Worm (Caenorhabditis elegans): ENCODE results near the gene nhr-222.

The nhr-222 gene

DNA sequence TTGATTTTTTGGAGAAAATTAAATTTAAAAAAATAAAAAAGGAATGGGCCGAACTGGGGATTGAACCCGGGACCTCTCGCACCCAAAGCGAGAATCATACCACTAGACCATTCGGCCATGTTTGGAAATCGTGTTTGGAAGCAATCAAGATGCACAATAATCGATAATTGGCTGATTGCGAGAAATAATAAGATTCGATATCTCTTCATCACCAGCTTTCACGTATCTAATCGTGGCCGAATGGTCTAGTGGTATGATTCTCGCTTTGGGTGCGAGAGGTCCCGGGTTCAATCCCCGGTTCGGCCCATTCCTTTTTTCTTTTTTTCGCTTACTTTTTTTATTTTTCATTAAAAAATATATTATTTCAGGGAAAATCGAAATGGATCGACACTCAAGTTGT, 38.8 kb upstream of the nhr-222 start (continued):
- TF ChIP-seq lim-7 (GFP tag; IDR thresholded peaks at IDR 0.05), result peak; percentile 80
- TF ChIP-seq ZK337.2 (GFP tag; IDR thresholded peaks at IDR 0.05), result 0 out of 2 replicates have a peak, but pooled peaks have one; percentile 16
- no peak for TF ChIP-seq ceh-82 (tag; optimal IDR thresholded peaks at IDR 0.05)
- TF ChIP-seq nhr-41 (GFP tag; IDR thresholded peaks at IDR 0.05), result no peak
- no peak for TF ChIP-seq nhr-10 (tag; optimal IDR thresholded peaks at IDR 0.05)
- no peak for TF ChIP-seq zfp-2 (tag; optimal IDR thresholded peaks at IDR 0.05)
- TF ChIP-seq nhr-6 (tag; optimal IDR thresholded peaks at IDR 0.05), result no peak
- TF ChIP-seq mes-2 (tag; optimal IDR thresholded peaks at IDR 0.05; ENCODE audit: poor library complexity, severe bottlenecking), result peak; percentile 21
- no peak for TF ChIP-seq R02D3.7 (tag; optimal IDR thresholded peaks at IDR 0.05)
- TF ChIP-seq hif-1 (tag; optimal IDR thresholded peaks at IDR 0.05), result no peak
- no peak for TF ChIP-seq zip-11 (GFP tag; IDR thresholded peaks at IDR 0.05)
- TF ChIP-seq nhr-111 (GFP tag; optimal IDR thresholded peaks at IDR 0.05), result no peak
- no peak for TF ChIP-seq ceh-28 (tag; optimal IDR thresholded peaks at IDR 0.05)
- peak; percentile 75; the same call in 1 of the 2 replicates for TF ChIP-seq Y105C5A.15 (GFP tag; IDR thresholded peaks at IDR 0.05)
- TF ChIP-seq arid-1 (GFP tag; conservative IDR thresholded peaks at IDR 0.05), result peak; percentile 68; the same call in 1 of the 2 replicates
- TF ChIP-seq daf-16 (GFP tag; optimal IDR thresholded peaks at IDR 0.05), result no peak
- TF ChIP-seq daf-16 (tag; optimal IDR thresholded peaks at IDR 0.05), result no peak
- TF ChIP-seq Y75B8A.6 (GFP tag; IDR thresholded peaks at IDR 0.05), result no peak

DNA sequence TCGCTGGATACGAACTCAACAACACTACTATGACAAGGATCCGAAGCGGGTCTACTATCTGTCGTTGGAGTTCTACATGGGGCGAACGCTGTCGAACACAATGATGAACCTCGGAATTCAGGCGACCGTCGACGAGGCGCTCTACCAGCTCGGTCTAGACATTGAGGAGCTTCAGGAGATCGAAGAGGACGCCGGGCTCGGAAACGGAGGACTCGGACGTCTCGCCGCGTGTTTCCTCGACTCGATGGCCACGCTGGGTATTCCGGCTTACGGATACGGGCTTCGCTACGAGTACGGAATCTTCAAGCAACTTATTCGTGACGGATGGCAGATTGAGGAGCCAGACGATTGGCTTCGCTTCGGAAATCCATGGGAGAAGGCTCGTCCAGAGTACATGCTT, 38.4 kb upstream of the nhr-222 start:
- TF ChIP-seq lin-29 (GFP tag; IDR thresholded peaks at IDR 0.05), result no peak
- TF ChIP-seq unc-62 (GFP tag; optimal IDR thresholded peaks at IDR 0.05 in 1 of 2), result peak in 1 of 2 experiments; percentile 75
- TF ChIP-seq unc-62 (tag; optimal IDR thresholded peaks at IDR 0.05), result no peak
- TF ChIP-seq daf-19 (GFP tag; conservative IDR thresholded peaks at IDR 0.05), result no peak
- TF ChIP-seq egl-43 (GFP tag; IDR thresholded peaks at IDR 0.05), result no peak
- TF ChIP-seq set-16 (GFP tag; IDR thresholded peaks at IDR 0.05), result peak; percentile 80

DNA sequence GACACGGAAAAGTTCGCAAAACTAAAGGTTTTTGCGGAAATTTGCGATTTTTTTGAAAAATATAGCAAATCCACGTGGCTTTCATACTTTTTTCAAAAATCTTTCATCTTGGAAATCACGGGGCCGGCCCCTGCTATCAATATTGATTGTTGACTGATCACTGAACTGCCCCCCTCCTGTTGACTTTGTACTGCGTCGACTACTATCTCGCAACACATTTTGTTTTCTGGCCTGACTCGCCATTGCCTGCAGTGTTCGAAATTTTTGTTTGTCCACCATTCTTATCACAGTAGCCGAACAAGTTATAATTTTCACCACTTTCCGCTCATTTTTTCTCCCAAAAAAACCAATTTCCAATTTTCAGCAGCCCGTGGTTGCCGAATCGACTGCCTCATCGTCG, 37.8 kb upstream of the nhr-222 start:
- TF ChIP-seq lin-38 (GFP tag; IDR thresholded peaks at IDR 0.05) (no peak), aha-1 (tag) (peak; percentile 92), hlh-30 (tag; optimal IDR thresholded peaks at IDR 0.05; ENCODE audit: insufficient read depth) (peak; percentile 36), dve-1 (tag; optimal IDR thresholded peaks at IDR 0.05; ENCODE audit: insufficient read depth) (peak; percentile 35), daf-16 (GFP tag; optimal IDR thresholded peaks at IDR 0.05) (peak in 1 of 2 experiments; percentile 20), daf-16 (tag; optimal IDR thresholded peaks at IDR 0.05) (peak; percentile 88), mdl-1 (tag; optimal IDR thresholded peaks at IDR 0.05) (peak in 1 of 2 experiments; percentile 4), jun-1 (tag; optimal IDR thresholded peaks at IDR 0.05) (no peak), hlh-11 (tag; optimal IDR thresholded peaks at IDR 0.05) (peak; percentile 9), nhr-28 (tag; optimal IDR thresholded peaks at IDR 0.05) (peak; percentile 20)

DNA sequence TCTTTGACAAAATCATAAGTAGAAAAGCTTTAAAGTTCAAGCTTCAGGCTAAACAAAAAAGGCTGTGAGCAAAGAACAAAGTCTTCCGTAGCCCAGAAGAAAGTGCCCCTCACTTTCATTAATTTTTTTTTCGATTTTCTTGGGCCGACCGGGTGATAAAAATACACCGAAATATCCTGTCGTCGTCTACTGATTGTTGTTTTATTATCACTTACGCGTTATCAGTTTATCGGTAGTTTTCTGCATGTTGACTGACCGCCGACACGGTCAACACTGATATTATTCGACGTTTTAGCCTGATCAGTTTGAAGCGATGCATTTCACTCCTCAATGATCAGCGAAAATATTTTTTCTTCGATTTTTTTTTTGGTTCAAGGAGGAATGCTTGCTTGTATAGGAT, 37.1 kb upstream of the nhr-222 start:
- TF ChIP-seq pqm-1 (tag; optimal IDR thresholded peaks at IDR 0.05) (peak; percentile 50), lin-38 (GFP tag; IDR thresholded peaks at IDR 0.05) (no peak), hlh-11 (tag; optimal IDR thresholded peaks at IDR 0.05) (peak; percentile 16), F26F4.8 (GFP tag; conservative IDR thresholded peaks at IDR 0.05) (no peak), nhr-28 (tag; optimal IDR thresholded peaks at IDR 0.05) (peak; percentile 51), daf-16 (GFP tag; optimal IDR thresholded peaks at IDR 0.05) (no peak), daf-16 (tag; optimal IDR thresholded peaks at IDR 0.05) (peak; percentile 97), php-3 (GFP tag; IDR thresholded peaks at IDR 0.05) (0 out of 2 replicates have a peak, but pooled peaks have one; percentile 45), dmd-6 (GFP tag; IDR thresholded peaks at IDR 0.05) (peak; percentile 30; the same call in 1 of the 2 replicates)

Measured in whole organism, L4 larva.